Worm (Caenorhabditis elegans) whole organism, L3 larva: ENCODE results near the gene sra-4.

Source experiments
- ama-1 ChIP-seq: fragments of 150-350 bp; optimal IDR thresholded peaks from 2 replicates; lab custom pipeline; 2018
- elt-1 ChIP-seq: fragments of 150-350 bp; optimal IDR thresholded peaks from 2 replicates; lab custom pipeline; 2014; ENCODE audit warnings: missing biosample characterization, missing genetic modification characterization
- fkh-10 ChIP-seq: sonication (generic microtip); optimal IDR thresholded peaks from 2 replicates; lab custom pipeline; 2017; ENCODE audit warnings: missing biosample characterization, missing genetic modification reagents, missing genetic modification characterization
- fkh-2 ChIP-seq: fragments of 150-350 bp; optimal IDR thresholded peaks from 2 replicates; lab custom pipeline; 2014; ENCODE audit warnings: missing biosample characterization, missing genetic modification reagents, missing genetic modification characterization
- fos-1 ChIP-seq: fragments of 150-350 bp; optimal IDR thresholded peaks from 2 replicates; lab custom pipeline; 2014; ENCODE audit warnings: missing biosample characterization, missing genetic modification characterization
- lin-39 ChIP-seq: fragments of 150-350 bp; optimal IDR thresholded peaks from 2 replicates; lab custom pipeline; 2018; ENCODE audit warnings: missing biosample characterization, missing genetic modification reagents, missing genetic modification characterization
- mdl-1 ChIP-seq: fragments of 150-350 bp; optimal IDR thresholded peaks from 2 replicates; lab custom pipeline; 2014; ENCODE audit warnings: missing biosample characterization, missing genetic modification characterization
- nhr-23 ChIP-seq: fragments of 150-350 bp; optimal IDR thresholded peaks from 2 replicates; lab custom pipeline; 2014; ENCODE audit warnings: missing biosample characterization, missing genetic modification reagents, missing genetic modification characterization
- ztf-4 ChIP-seq: fragments of 150-350 bp; optimal IDR thresholded peaks from 2 replicates; lab custom pipeline; 2014; ENCODE audit warnings: missing biosample characterization, missing genetic modification characterization

ce11 chrII:9522986-9523385 lies 19.7 kb downstream of the sra-4 start, which contains the start of gene AH6.17:
- TF ChIP-seq nhr-23 (tag; lab: Kevin White, UChicago) (no peak), fkh-10 (GFP tag; lab: Kevin White, UChicago) (no peak), ama-1 (lab: Kevin White, UChicago) (no peak), elt-1 (tag; lab: Kevin White, UChicago) (no peak), ztf-4 (tag; lab: Kevin White, UChicago) (no peak), lin-39 (tag; lab: Kevin White, UChicago) (no peak), fos-1 (no peak), mdl-1 (tag; lab: Kevin White, UChicago) (no peak), fkh-2 (no peak)
